Fruit fly (Drosophila melanogaster): ENCODE measurements around the gene Sfp26Ac.
A peak's percentile ranks its signal among the peaks of the same experiment; 100 is the strongest.

Gene Sfp26Ac

DNA sequence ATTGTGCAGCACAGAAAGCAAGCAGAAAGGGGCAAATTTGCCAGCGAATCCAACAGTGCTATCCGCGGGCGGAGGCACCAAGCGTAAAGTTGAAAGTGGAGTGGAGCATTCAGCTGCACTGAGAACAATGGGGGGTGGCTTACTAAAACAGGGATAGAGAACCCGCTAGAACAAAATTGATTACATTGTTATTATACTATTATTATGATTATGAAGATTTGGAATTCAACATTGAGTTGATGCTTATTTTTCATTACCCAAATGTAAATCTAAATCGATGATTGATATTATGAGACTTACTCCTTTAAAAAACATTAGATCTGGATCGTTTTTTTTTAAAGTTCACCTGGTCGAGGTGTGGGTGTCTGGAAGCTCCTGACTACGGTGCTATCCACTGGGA is 17.0 kb upstream of the Sfp26Ac start (continued):
- TF ChIP-seq eg (GFP tag; IDR thresholded peaks at IDR 0.05) (peak; percentile 39; the same call in 1 of the 3 replicates), CG15336 (GFP tag; IDR thresholded peaks at IDR 0.05) (peak; percentile 37), Eip75B (GFP tag; optimal IDR thresholded peaks at IDR 0.05) (no peak), ss (GFP tag; optimal IDR thresholded peaks at IDR 0.05) (no peak), CG8632 (GFP tag; optimal IDR thresholded peaks at IDR 0.05) (no peak), achi (GFP tag; optimal IDR thresholded peaks at IDR 0.05) (peak; percentile 23), CG10631 (GFP tag; optimal IDR thresholded peaks at IDR 0.05) (no peak), fd59A (GFP tag; optimal IDR thresholded peaks at IDR 0.05) (no peak), topi (GFP tag; optimal IDR thresholded peaks at IDR 0.05) (no peak), Hr4 (GFP tag; optimal IDR thresholded peaks at IDR 0.05) (peak; percentile 12), Eip78C (GFP tag) (peak; percentile 53), CG1621 (tag; optimal IDR thresholded peaks at IDR 0.05) (no peak), Hr38 (GFP tag; optimal IDR thresholded peaks at IDR 0.05) (no peak), dac (GFP tag; optimal IDR thresholded peaks at IDR 0.05) (no peak), Sox102F (GFP tag; optimal IDR thresholded peaks at IDR 0.05) (no peak), CG4318 (GFP tag; optimal IDR thresholded peaks at IDR 0.05) (no peak)

DNA sequence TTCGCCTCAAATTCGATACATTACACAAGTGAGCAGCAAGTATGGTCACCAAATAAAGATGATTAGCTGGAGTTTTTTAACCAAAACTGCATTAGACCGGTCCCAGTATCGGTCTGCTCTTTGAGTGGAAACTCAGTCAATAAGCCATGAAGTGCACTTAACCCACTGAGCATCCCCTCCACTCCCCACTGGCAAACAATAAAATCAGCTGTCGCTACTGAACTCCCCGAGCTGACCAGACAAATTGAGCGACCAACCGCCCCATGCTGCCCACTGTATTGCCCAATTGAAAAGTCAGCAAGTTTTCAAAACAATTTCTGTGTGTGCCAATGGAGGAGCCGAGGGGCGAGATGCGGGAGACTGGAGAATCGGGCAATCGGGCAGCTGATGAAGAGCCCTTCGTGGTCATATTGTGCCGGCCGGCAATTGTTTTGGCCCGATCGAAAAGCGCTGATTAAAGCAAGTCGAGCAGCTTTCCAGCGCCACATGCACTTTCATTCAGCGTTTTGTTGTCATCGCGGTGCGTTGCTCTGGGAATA is 14.7 kb upstream of the Sfp26Ac start:
- TF ChIP-seq CG11762 (GFP tag; optimal IDR thresholded peaks at IDR 0.05; ENCODE audit: insufficient read depth) (no peak), CG8119 (GFP tag; IDR thresholded peaks at IDR 0.05) (no peak), fd59A (GFP tag; optimal IDR thresholded peaks at IDR 0.05) (no peak), CG32006 (GFP tag; optimal IDR thresholded peaks at IDR 0.05) (no peak), Eip75B (GFP tag; optimal IDR thresholded peaks at IDR 0.05) (no peak), Hr39 (GFP tag; optimal IDR thresholded peaks at IDR 0.05) (no peak), Sox14 (GFP tag; optimal IDR thresholded peaks at IDR 0.05) (no peak), Eip78C (GFP tag) (peak; percentile 23), cyc (GFP tag; optimal IDR thresholded peaks at IDR 0.05) (no peak), OdsH (GFP tag; optimal IDR thresholded peaks at IDR 0.05) (no peak), Gug (GFP tag; IDR thresholded peaks at IDR 0.05) (no peak), Blimp-1 (GFP tag; optimal IDR thresholded peaks at IDR 0.05) (peak; percentile 11), CG16779 (tag; optimal IDR thresholded peaks at IDR 0.05) (no peak)

DNA sequence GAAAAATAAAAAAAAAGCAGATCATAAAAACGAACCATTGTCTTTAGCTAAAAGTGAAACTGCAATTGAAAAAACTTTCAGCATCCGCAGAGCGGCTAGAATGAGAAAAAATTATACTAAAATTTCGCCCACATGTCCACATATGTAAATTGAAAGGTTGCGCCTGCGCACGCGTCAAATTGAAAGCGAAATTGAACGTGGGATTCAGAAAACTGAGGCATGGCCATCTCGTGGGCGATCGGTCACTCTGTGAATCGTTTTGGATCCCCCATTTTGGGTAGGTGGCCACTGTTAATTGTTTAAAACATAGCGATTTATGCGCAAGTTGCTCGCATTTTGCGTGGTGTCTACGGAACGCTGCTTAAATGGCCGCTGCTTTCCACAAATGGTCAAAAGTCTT is 10.0 kb upstream of the Sfp26Ac start:
- TF ChIP-seq CG6792 (GFP tag; optimal IDR thresholded peaks at IDR 0.05) (no peak), Gug (GFP tag; IDR thresholded peaks at IDR 0.05) (no peak), fd85E (GFP tag; optimal IDR thresholded peaks at IDR 0.05) (no peak), dsx (GFP tag; optimal IDR thresholded peaks at IDR 0.05; ENCODE audit: poor library complexity, severe bottlenecking) (no peak), Lpt (GFP tag; optimal IDR thresholded peaks at IDR 0.05) (no peak)

DNA sequence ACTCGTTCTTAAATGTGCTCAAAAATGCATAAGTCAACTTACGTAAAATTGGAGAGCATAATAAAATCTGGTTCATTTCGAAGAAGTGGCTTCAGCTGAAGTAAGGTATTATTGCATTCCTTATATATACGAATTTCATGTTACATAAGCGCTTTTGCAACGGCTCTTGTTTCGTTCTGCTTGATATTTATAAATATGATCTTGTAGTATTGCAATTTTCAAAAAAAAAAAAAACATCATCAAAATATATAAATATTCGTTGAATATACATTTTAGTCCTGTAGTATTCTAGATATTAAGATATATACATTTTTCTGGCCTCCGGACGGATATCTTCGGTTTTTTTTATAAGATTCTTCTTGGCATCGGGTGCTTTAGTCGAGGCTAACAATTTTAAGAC is 9.2 kb upstream of the Sfp26Ac start, which contains the start of gene Acp26Aa:
Gene Acp26Aa (minus strand): TSS at position 101 of the 400 bp plus-strand sequence.
- TF ChIP-seq svp (GFP tag) (peak; percentile 5), Hr39 (GFP tag; optimal IDR thresholded peaks at IDR 0.05) (no peak)

DNA sequence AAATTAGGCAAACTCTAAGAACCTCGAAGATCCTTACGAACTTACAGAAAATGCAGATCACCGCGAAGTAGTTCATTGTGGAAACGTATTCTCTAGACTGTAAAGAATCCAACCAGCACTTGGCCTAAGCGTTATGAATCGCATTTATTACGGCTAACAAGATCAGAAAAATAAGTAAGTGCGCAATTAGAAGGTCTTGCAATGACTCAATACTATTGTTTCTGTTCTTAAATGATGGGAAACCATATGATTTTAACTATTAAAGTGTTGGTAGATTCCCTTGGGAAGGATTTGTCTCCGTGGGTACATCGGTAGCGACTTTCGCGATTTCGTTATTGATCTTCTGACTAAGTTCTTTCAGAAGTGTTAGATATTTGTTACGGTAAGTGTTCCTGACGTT is 8.2 kb upstream of the Sfp26Ac start, which contains the start of gene Acp26Ab:
Gene Acp26Ab (minus strand): TSS at position 101 of the 400 bp plus-strand sequence.
- TF ChIP-seq OdsH (GFP tag; optimal IDR thresholded peaks at IDR 0.05) (no peak), CG6792 (GFP tag; optimal IDR thresholded peaks at IDR 0.05) (no peak), Eip75B (GFP tag; optimal IDR thresholded peaks at IDR 0.05) (no peak), fkh (GFP tag; optimal IDR thresholded peaks at IDR 0.05) (no peak), lz (GFP tag; optimal IDR thresholded peaks at IDR 0.05) (no peak), CG15336 (GFP tag; IDR thresholded peaks at IDR 0.05) (no peak), Hr39 (GFP tag; optimal IDR thresholded peaks at IDR 0.05) (no peak), svp (GFP tag) (no peak), spab (GFP tag; optimal IDR thresholded peaks at IDR 0.05) (no peak), Sox15 (GFP tag; optimal IDR thresholded peaks at IDR 0.05) (no peak), CG3032 (tag; optimal IDR thresholded peaks at IDR 0.05) (no peak), CG6854 (GFP tag; optimal IDR thresholded peaks at IDR 0.05) (no peak), CG11294 (GFP tag; IDR thresholded peaks at IDR 0.05) (no peak), acj6 (GFP tag; optimal IDR thresholded peaks at IDR 0.05) (no peak), CG11762 (GFP tag; optimal IDR thresholded peaks at IDR 0.05; ENCODE audit: insufficient read depth) (no peak), CG31627 (GFP tag; optimal IDR thresholded peaks at IDR 0.05) (no peak), eg (GFP tag; IDR thresholded peaks at IDR 0.05) (no peak), CG6163 (GFP tag; IDR thresholded peaks at IDR 0.05) (no peak)

All from whole organism, prepupa.